Worm (Caenorhabditis elegans) whole organism, L3 larva: ENCODE measurements around the gene rpl-36.

Experiments used
- R02D3.7 ChIP-seq: fragments of 150-350 bp; optimal IDR thresholded peaks from 2 replicates; lab custom pipeline; 2014; ENCODE audit warnings: missing biosample characterization, missing genetic modification characterization
- ZK546.5 ChIP-seq: sonication (generic microtip); optimal IDR thresholded peaks from 2 replicates; lab custom pipeline; 2017; ENCODE audit warnings: missing biosample characterization, missing genetic modification characterization
- aly-2 ChIP-seq: fragments of 150-350 bp; optimal IDR thresholded peaks from 2 replicates; lab custom pipeline; 2014; ENCODE audit warnings: missing biosample characterization, missing genetic modification characterization
- ama-1 ChIP-seq: fragments of 150-350 bp; optimal IDR thresholded peaks from 2 replicates; lab custom pipeline; 2018
- ceh-16 ChIP-seq: sonication (generic microtip); optimal IDR thresholded peaks from 2 replicates; lab custom pipeline; 2017; ENCODE audit warnings: missing biosample characterization, missing genetic modification characterization
- ceh-28 ChIP-seq: fragments of 150-350 bp; optimal IDR thresholded peaks from 2 replicates; lab custom pipeline; 2014; ENCODE audit warnings: missing biosample characterization, missing genetic modification reagents, missing genetic modification characterization
- ceh-82 ChIP-seq: fragments of 150-350 bp; optimal IDR thresholded peaks from 2 replicates; lab custom pipeline; 2014; ENCODE audit warnings: missing biosample characterization, missing genetic modification characterization
- ceh-9 ChIP-seq: sonication (generic microtip); optimal IDR thresholded peaks from 2 replicates; lab custom pipeline; 2018; ENCODE audit warnings: missing biosample characterization, missing genetic modification characterization
- daf-12 ChIP-seq: fragments of 150-350 bp; optimal IDR thresholded peaks from 2 replicates; lab custom pipeline; 2014; ENCODE audit warnings: missing biosample characterization, missing genetic modification reagents, missing genetic modification characterization
- egl-27 ChIP-seq: sonication (generic microtip); optimal IDR thresholded peaks from 4 replicates; lab custom pipeline; 2017; ENCODE audit warnings: missing biosample characterization, missing genetic modification reagents, missing genetic modification characterization
- egl-5 ChIP-seq: fragments of 150-350 bp; optimal IDR thresholded peaks from 2 replicates; lab custom pipeline; 2017; ENCODE audit warnings: missing biosample characterization, missing genetic modification reagents, missing genetic modification characterization, inconsistent platforms
- elt-1 ChIP-seq: fragments of 150-350 bp; optimal IDR thresholded peaks from 2 replicates; lab custom pipeline; 2014; ENCODE audit warnings: missing biosample characterization, missing genetic modification characterization
- elt-3 ChIP-seq, 3 experiments: fragments of 150-350 bp in 1 of 3; sonication (generic microtip) in 2 of 3; optimal IDR thresholded peaks; 2 replicates in 2 of 3; 4 replicates in 1 of 3; lab custom pipeline; 2014 to 2017; ENCODE audit warnings: missing biosample characterization in 3 of 3, missing genetic modification characterization in 3 of 3
- eor-1 ChIP-seq, 2 experiments: fragments of 150-350 bp; optimal IDR thresholded peaks; 2 replicates each; lab custom pipeline; 2014 to 2018; ENCODE audit warnings: missing biosample characterization in 2 of 2, missing genetic modification characterization in 2 of 2
- fkh-10 ChIP-seq: sonication (generic microtip); optimal IDR thresholded peaks from 2 replicates; lab custom pipeline; 2017; ENCODE audit warnings: missing biosample characterization, missing genetic modification reagents, missing genetic modification characterization
- fkh-2 ChIP-seq: fragments of 150-350 bp; optimal IDR thresholded peaks from 2 replicates; lab custom pipeline; 2014; ENCODE audit warnings: missing biosample characterization, missing genetic modification reagents, missing genetic modification characterization
- fos-1 ChIP-seq: fragments of 150-350 bp; optimal IDR thresholded peaks from 2 replicates; lab custom pipeline; 2014; ENCODE audit warnings: missing biosample characterization, missing genetic modification characterization
- hmg-11 ChIP-seq: sonication (generic microtip); optimal IDR thresholded peaks from 2 replicates; lab custom pipeline; 2016; ENCODE audit warnings: missing genetic modification characterization, missing compliant biosample characterization
- jun-1 ChIP-seq: fragments of 150-350 bp; optimal IDR thresholded peaks from 2 replicates; lab custom pipeline; 2014; ENCODE audit warnings: missing biosample characterization, missing genetic modification reagents, missing genetic modification characterization
- lin-15B ChIP-seq: fragments of 150-350 bp; optimal IDR thresholded peaks from 2 replicates; lab custom pipeline; 2014; ENCODE audit warnings: missing biosample characterization, missing genetic modification characterization
- lin-39 ChIP-seq: fragments of 150-350 bp; optimal IDR thresholded peaks from 2 replicates; lab custom pipeline; 2018; ENCODE audit warnings: missing biosample characterization, missing genetic modification reagents, missing genetic modification characterization
- lsy-12 ChIP-seq: sonication (generic microtip); optimal IDR thresholded peaks from 2 replicates; lab custom pipeline; 2016; ENCODE audit warnings: mild to moderate bottlenecking, missing genetic modification characterization, missing compliant biosample characterization
- mml-1 ChIP-seq: fragments of 150-350 bp; sonication (generic microtip); optimal IDR thresholded peaks from 3 replicates; lab custom pipeline; 2014; ENCODE audit warnings: missing biosample characterization, missing genetic modification characterization
- nfya-1 ChIP-seq: sonication (generic microtip); optimal IDR thresholded peaks from 2 replicates; lab custom pipeline; 2017; ENCODE audit warnings: missing genetic modification characterization, mild to moderate bottlenecking, missing compliant biosample characterization, antibody characterized with exemption, moderate library complexity; ENCODE audit not compliant: insufficient read depth
- nhr-12 ChIP-seq: fragments of 150-350 bp; optimal IDR thresholded peaks from 2 replicates; lab custom pipeline; 2014; ENCODE audit warnings: missing biosample characterization, missing genetic modification characterization
- nhr-23 ChIP-seq: fragments of 150-350 bp; optimal IDR thresholded peaks from 2 replicates; lab custom pipeline; 2014; ENCODE audit warnings: missing biosample characterization, missing genetic modification reagents, missing genetic modification characterization
- nhr-237 ChIP-seq: fragments of 150-350 bp; optimal IDR thresholded peaks from 2 replicates; lab custom pipeline; 2014; ENCODE audit warnings: missing biosample characterization, missing genetic modification characterization
- nhr-25 ChIP-seq: sonication (generic microtip); optimal IDR thresholded peaks from 2 replicates; lab custom pipeline; 2017; ENCODE audit warnings: missing biosample characterization, missing genetic modification characterization
- nhr-28 ChIP-seq: fragments of 150-350 bp; optimal IDR thresholded peaks from 2 replicates; lab custom pipeline; 2014; ENCODE audit warnings: missing biosample characterization, missing genetic modification characterization
- nhr-43 ChIP-seq: sonication (generic microtip); optimal IDR thresholded peaks from 2 replicates; lab custom pipeline; 2016; ENCODE audit warnings: mild to moderate bottlenecking, missing genetic modification characterization, missing compliant biosample characterization; ENCODE audit not compliant: poor library complexity, severe bottlenecking
- nhr-67 ChIP-seq: fragments of 150-350 bp; optimal IDR thresholded peaks from 2 replicates; lab custom pipeline; 2014; ENCODE audit warnings: missing biosample characterization, missing genetic modification characterization
- nhr-77 ChIP-seq: fragments of 150-350 bp; optimal IDR thresholded peaks from 2 replicates; lab custom pipeline; 2014; ENCODE audit warnings: missing biosample characterization, missing genetic modification characterization
- pha-4 ChIP-seq: fragments of 150-350 bp; optimal IDR thresholded peaks from 2 replicates; lab custom pipeline; 2014; ENCODE audit warnings: missing biosample characterization, missing genetic modification reagents, missing genetic modification characterization
- pqm-1 ChIP-seq: fragments of 150-350 bp; optimal IDR thresholded peaks from 2 replicates; lab custom pipeline; 2017; ENCODE audit warnings: missing biosample characterization, missing genetic modification characterization, inconsistent platforms
- sea-2 ChIP-seq: fragments of 150-350 bp; sonication (generic microtip); optimal IDR thresholded peaks from 4 replicates; lab custom pipeline; 2014; ENCODE audit warnings: missing biosample characterization, missing genetic modification reagents, missing genetic modification characterization
- skn-1 ChIP-seq: fragments of 150-350 bp; optimal IDR thresholded peaks from 2 replicates; lab custom pipeline; 2014; ENCODE audit warnings: missing biosample characterization, missing genetic modification characterization
- snpc-4 ChIP-seq: fragments of 150-350 bp; optimal IDR thresholded peaks from 2 replicates; lab custom pipeline; 2014; ENCODE audit warnings: missing biosample characterization, missing genetic modification characterization
- tbx-2 ChIP-seq: sonication (generic microtip); optimal IDR thresholded peaks from 2 replicates; lab custom pipeline; 2016; ENCODE audit warnings: mild to moderate bottlenecking, missing genetic modification characterization, missing compliant biosample characterization
- unc-39 ChIP-seq: sonication (generic microtip); optimal IDR thresholded peaks from 4 replicates; lab custom pipeline; 2017; ENCODE audit warnings: missing biosample characterization, missing genetic modification characterization
- unc-62 ChIP-seq: fragments of 150-350 bp; sonication (generic microtip); optimal IDR thresholded peaks from 4 replicates; lab custom pipeline; 2014; ENCODE audit warnings: missing biosample characterization, missing genetic modification reagents, missing genetic modification characterization
- zag-1 ChIP-seq: fragments of 150-350 bp; optimal IDR thresholded peaks from 2 replicates; lab custom pipeline; 2014; ENCODE audit warnings: missing biosample characterization, missing genetic modification characterization
- ztf-4 ChIP-seq: fragments of 150-350 bp; optimal IDR thresholded peaks from 2 replicates; lab custom pipeline; 2014; ENCODE audit warnings: missing biosample characterization, missing genetic modification characterization

Gene rpl-36

ce11 chrIII:7199467-7199866 is 19.4 kb downstream of the rpl-36 start:
- TF ChIP-seq elt-1 (tag; lab: Kevin White, UChicago) (no peak), egl-5 (no peak), ama-1 (lab: Kevin White, UChicago) (no peak), ceh-82 (no peak), unc-39 (tag; lab: Kevin White, UChicago) (no peak), nhr-77 (tag; lab: Kevin White, UChicago) (no peak), snpc-4 (no peak), zag-1 (no peak), nhr-43 (peak; percentile 32), ceh-16 (tag; lab: Kevin White, UChicago) (no peak), tbx-2 (tag; lab: Kevin White, UChicago) (no peak), sea-2 (GFP tag; lab: Kevin White, UChicago) (no peak), nhr-25 (peak; percentile 5), ceh-9 (no peak), nhr-23 (peak; percentile 47)
- TF ChIP-seq, all 47 proteins: peak for 3

ce11 chrIII:7201378-7202256 is 21.6 kb downstream of the rpl-36 start, which contains the start of gene dpy-31:
TSS of gene dpy-31 (plus strand) at chrIII:7202206.
- TF ChIP-seq nhr-25 = peak; percentile 80
- TF ChIP-seq nhr-43 = peak; percentile 62
- TF ChIP-seq nhr-67 (tag; lab: Kevin White, UChicago) = no peak
- TF ChIP-seq elt-3 (tag; optimal IDR thresholded peaks at IDR 0.05; lab: Kevin White, UChicago) = peak in 1 of 3 experiments; percentile 47
- peak; percentile 89 for TF ChIP-seq nhr-23
- no peak for TF ChIP-seq tbx-2 (tag; lab: Kevin White, UChicago)
- no peak for TF ChIP-seq ZK546.5 (tag; lab: Kevin White, UChicago)

ce11 chrIII:7203130-7203775 is 23.2 kb downstream of the rpl-36 start:
- TF ChIP-seq ZK546.5 (tag; lab: Kevin White, UChicago) (no peak), ceh-9 (no peak), elt-3 (tag; optimal IDR thresholded peaks at IDR 0.05; lab: Kevin White, UChicago) (peak in 1 of 3 experiments; percentile 44), zag-1 (no peak), nhr-23 (peak; percentile 68), aly-2 (tag; lab: Kevin White, UChicago) (no peak), tbx-2 (tag; lab: Kevin White, UChicago) (no peak), egl-27 (tag; lab: Kevin White, UChicago) (no peak), egl-5 (no peak), nhr-25 (peak; percentile 58), eor-1 (tag; optimal IDR thresholded peaks at IDR 0.05; lab: Kevin White, UChicago) (no peak), nhr-12 (tag; lab: Kevin White, UChicago) (no peak), ama-1 (lab: Kevin White, UChicago) (no peak), nhr-67 (tag; lab: Kevin White, UChicago) (no peak), lin-39 (tag; lab: Kevin White, UChicago) (no peak), lsy-12 (peak; percentile 5), lin-15B (tag; lab: Kevin White, UChicago) (no peak), fkh-2 (tag; lab: Kevin White, UChicago) (no peak), elt-1 (tag; lab: Kevin White, UChicago) (no peak), skn-1 (tag; lab: Kevin White, UChicago) (no peak), ztf-4 (tag; lab: Kevin White, UChicago) (no peak), daf-12 (no peak), nhr-237 (tag; lab: Kevin White, UChicago) (no peak), unc-62 (no peak), ceh-28 (tag; lab: Kevin White, UChicago) (peak; percentile 49), jun-1 (tag; lab: Kevin White, UChicago) (no peak)

- TF ChIP-seq pha-4 (tag; lab: Kevin White, UChicago) = peak; percentile 98
- no peak for TF ChIP-seq zag-1
- TF ChIP-seq nhr-28 (tag; lab: Kevin White, UChicago) = no peak
- peak; percentile 77 for TF ChIP-seq skn-1 (tag; lab: Kevin White, UChicago)
- peak; percentile 13 for TF ChIP-seq ztf-4 (tag; lab: Kevin White, UChicago)
- no peak for TF ChIP-seq fkh-2 (tag; lab: Kevin White, UChicago)
- TF ChIP-seq R02D3.7 = peak; percentile 84
- TF ChIP-seq hmg-11 (tag; lab: Kevin White, UChicago) = peak; percentile 81
- TF ChIP-seq elt-3 (tag; optimal IDR thresholded peaks at IDR 0.05; lab: Kevin White, UChicago) = peak in 1 of 3 experiments; percentile 72
- TF ChIP-seq pqm-1 (tag; lab: Kevin White, UChicago) = peak; percentile 67
- TF ChIP-seq fkh-10 (GFP tag; lab: Kevin White, UChicago) = peak; percentile 14
- TF ChIP-seq ama-1 (lab: Kevin White, UChicago) = peak; percentile 59
- no peak for TF ChIP-seq fos-1 (tag; lab: Kevin White, UChicago)
- TF ChIP-seq snpc-4 = peak; percentile 48
- TF ChIP-seq egl-27 (tag; lab: Kevin White, UChicago) = peak; percentile 72
- TF ChIP-seq nfya-1 = peak; percentile 98
- TF ChIP-seq aly-2 (tag; lab: Kevin White, UChicago) = no peak
- no peak for TF ChIP-seq nhr-77 (tag; lab: Kevin White, UChicago)
- TF ChIP-seq sea-2 (GFP tag; lab: Kevin White, UChicago) = no peak
- no peak for TF ChIP-seq mml-1 (tag; lab: Kevin White, UChicago)
- peak; percentile 22 for TF ChIP-seq ZK546.5 (tag; lab: Kevin White, UChicago)
- TF ChIP-seq ceh-28 (tag; lab: Kevin White, UChicago) = peak; percentile 60
- peak; percentile 93 for TF ChIP-seq lin-15B (tag; lab: Kevin White, UChicago)
Measured at ce11 chrIII:7207903-7208497, 27.9 kb downstream of the rpl-36 start, which contains the start of gene rpl-6. TSS of gene rpl-6 (plus strand) at chrIII:7208447.
